Worm (Caenorhabditis elegans) whole organism, L2 larva: ENCODE results near the gene F40F11.3.

ENCODE experiments used
- nhr-11 ChIP-seq: fragments of 150-350 bp; optimal IDR thresholded peaks from 2 replicates; lab custom pipeline; 2014; ENCODE audit warnings: missing biosample characterization, missing genetic modification characterization
- nhr-6 ChIP-seq: fragments of 150-350 bp; optimal IDR thresholded peaks from 2 replicates; lab custom pipeline; 2014; ENCODE audit warnings: missing biosample characterization, missing genetic modification characterization
- sem-4 ChIP-seq: fragments of 150-350 bp; optimal IDR thresholded peaks from 2 replicates; lab custom pipeline; 2014; ENCODE audit warnings: missing biosample characterization, missing genetic modification reagents, missing genetic modification characterization

DNA sequence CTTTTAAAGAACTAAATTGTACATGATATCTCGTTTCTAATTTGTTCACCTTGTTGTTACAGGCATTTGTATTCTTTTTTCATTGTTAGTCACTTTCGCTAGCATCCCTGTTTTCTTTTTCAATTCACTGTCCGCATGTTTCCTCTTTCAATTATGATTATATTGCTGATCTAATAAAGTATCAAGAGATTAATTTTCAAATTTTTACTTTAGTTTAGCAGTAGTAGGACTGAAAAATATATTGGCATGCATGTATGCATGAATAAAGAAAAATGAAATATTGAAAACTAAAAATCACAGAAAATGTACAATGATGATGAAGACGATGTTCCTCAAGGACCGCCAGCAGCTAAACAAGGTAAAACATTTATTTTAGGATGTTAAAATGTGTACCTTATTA lies 44.2 kb upstream of the F40F11.3 start, which contains the start of gene rbm-17:
- TF ChIP-seq nhr-11 (tag; lab: Kevin White, UChicago) (no peak), nhr-6 (no peak), sem-4 (tag; lab: Kevin White, UChicago) (no peak)
